Fruit fly (Drosophila melanogaster) whole organism, pupa: ENCODE data around the gene PGS1.
A peak's percentile ranks its signal among the peaks of the same experiment; 100 is the strongest.

Experiments used
- CG8159 ChIP-seq: fragments of 200-800 bp; sonication (Bioruptor generic); optimal IDR thresholded peaks from 3 replicates; lab custom pipeline; 2018; ENCODE audit warnings: missing biosample characterization, mild to moderate bottlenecking, missing genetic modification characterization, moderate library complexity
- Ets98B ChIP-seq: fragments of 200-800 bp; sonication (Bioruptor generic); IDR thresholded peaks from 2 replicates; pipeline ENCODE4 v1.3.6; 2022; ENCODE audit warnings: missing biosample characterization, missing genetic modification characterization
- fd96Ca ChIP-seq: fragments of 200-800 bp; sonication (Bioruptor generic); IDR thresholded peaks from 3 replicates; pipeline ENCODE4 v1.3.6; 2022; ENCODE audit warnings: missing biosample characterization, missing genetic modification characterization

dm6 chr3R:18742358-18743269, 3.2 kb downstream of the PGS1 start:
- TF ChIP-seq CG8159 (tag; lab: Kevin White, UChicago) = no peak
- peak; percentile 44 for TF ChIP-seq Ets98B (GFP tag; lab: Robert Waterston, UW)
- no peak for TF ChIP-seq fd96Ca (GFP tag; lab: Robert Waterston, UW)
